Worm (Caenorhabditis elegans) whole organism, late embryonic: ENCODE data around the gene max-2.

ENCODE experiments used
- C08G9.2 ChIP-seq: sonication (generic microtip); optimal IDR thresholded peaks from 2 replicates; lab custom pipeline; 2016; ENCODE audit warnings: mild to moderate bottlenecking, missing genetic modification characterization, moderate library complexity, missing compliant biosample characterization
- C38D4.7 ChIP-seq: fragments of 200-800 bp; sonication (Bioruptor generic); optimal IDR thresholded peaks from 2 replicates; lab custom pipeline; 2018; ENCODE audit warnings: mild to moderate bottlenecking, missing genetic modification characterization, moderate library complexity, missing compliant biosample characterization
- F13H6.1 ChIP-seq: sonication (generic microtip); optimal IDR thresholded peaks from 2 replicates; lab custom pipeline; 2016; ENCODE audit warnings: missing genetic modification characterization, missing compliant biosample characterization
- K09A11.1 ChIP-seq: sonication (generic microtip); optimal IDR thresholded peaks from 2 replicates; lab custom pipeline; 2017; ENCODE audit warnings: antibody characterized with exemption, mild to moderate bottlenecking, missing genetic modification characterization, missing compliant biosample characterization; ENCODE audit not compliant: insufficient read depth
- Y22D7AL.16 ChIP-seq: sonication (generic microtip); optimal IDR thresholded peaks from 2 replicates; lab custom pipeline; 2016; ENCODE audit warnings: missing genetic modification characterization, missing compliant biosample characterization
- ceh-14 ChIP-seq: sonication (generic microtip); optimal IDR thresholded peaks from 2 replicates; lab custom pipeline; 2016; ENCODE audit warnings: missing genotype, missing genetic modification characterization, missing compliant biosample characterization
- ceh-18 ChIP-seq: sonication (generic microtip); optimal IDR thresholded peaks from 2 replicates; lab custom pipeline; 2016; ENCODE audit warnings: missing genetic modification characterization, missing compliant biosample characterization
- ceh-2 ChIP-seq: sonication (generic microtip); optimal IDR thresholded peaks from 2 replicates; lab custom pipeline; 2016; ENCODE audit warnings: missing genotype, missing genetic modification characterization, missing compliant biosample characterization
- ceh-24 ChIP-seq: sonication (generic microtip); optimal IDR thresholded peaks from 2 replicates; lab custom pipeline; 2016; ENCODE audit warnings: mild to moderate bottlenecking, missing genetic modification characterization, missing compliant biosample characterization
- ceh-30 ChIP-seq: fragments of 150-350 bp; optimal IDR thresholded peaks from 2 replicates; lab custom pipeline; 2014; ENCODE audit warnings: missing biosample characterization, missing genetic modification characterization
- ceh-45 ChIP-seq: fragments of 200-800 bp; sonication (Bioruptor generic); IDR thresholded peaks from 2 replicates; pipeline ENCODE4 v1.3.6; 2022; ENCODE audit warnings: missing genetic modification reagents, missing genetic modification characterization, missing compliant biosample characterization
- ceh-9 ChIP-seq: sonication (generic microtip); optimal IDR thresholded peaks from 2 replicates; lab custom pipeline; 2016; ENCODE audit warnings: mild to moderate bottlenecking, missing genetic modification characterization, inconsistent platforms, missing compliant biosample characterization
- elt-2 ChIP-seq: sonication (generic microtip); optimal IDR thresholded peaks from 2 replicates; lab custom pipeline; 2016; ENCODE audit warnings: missing genetic modification reagents, missing genetic modification characterization, missing compliant biosample characterization
- elt-4 ChIP-seq: sonication (generic microtip); optimal IDR thresholded peaks from 2 replicates; lab custom pipeline; 2016; ENCODE audit warnings: missing genetic modification characterization, missing compliant biosample characterization
- fax-1 ChIP-seq: sonication (generic microtip); optimal IDR thresholded peaks from 2 replicates; lab custom pipeline; 2016; ENCODE audit warnings: missing genotype, missing genetic modification characterization, missing compliant biosample characterization
- fkh-6 ChIP-seq: sonication (generic microtip); optimal IDR thresholded peaks from 2 replicates; lab custom pipeline; 2016; ENCODE audit warnings: missing genetic modification characterization, missing compliant biosample characterization
- gmeb-2 ChIP-seq: sonication (generic microtip); optimal IDR thresholded peaks from 2 replicates; lab custom pipeline; 2016; ENCODE audit warnings: missing genetic modification characterization, inconsistent platforms, missing compliant biosample characterization
- hlh-30 ChIP-seq: sonication (generic microtip); optimal IDR thresholded peaks from 2 replicates; lab custom pipeline; 2017; ENCODE audit warnings: antibody characterized with exemption, missing genetic modification characterization, missing compliant biosample characterization; ENCODE audit not compliant: insufficient read depth
- hlh-6 ChIP-seq: sonication (generic microtip); optimal IDR thresholded peaks from 2 replicates; lab custom pipeline; 2016; ENCODE audit warnings: missing genotype, missing genetic modification characterization, missing compliant biosample characterization
- hlh-8 ChIP-seq: sonication (generic microtip); optimal IDR thresholded peaks from 2 replicates; lab custom pipeline; 2016; ENCODE audit warnings: missing genotype, missing genetic modification characterization, missing compliant biosample characterization
- lim-6 ChIP-seq: sonication (generic microtip); optimal IDR thresholded peaks from 2 replicates; lab custom pipeline; 2016; ENCODE audit warnings: missing genetic modification characterization, missing compliant biosample characterization
- lin-11 ChIP-seq: fragments of 200-800 bp; sonication (Bioruptor generic); optimal IDR thresholded peaks from 2 replicates; lab custom pipeline; 2018; ENCODE audit warnings: mild to moderate bottlenecking, missing genetic modification characterization, missing compliant biosample characterization
- madf-2 ChIP-seq: sonication (generic microtip); optimal IDR thresholded peaks from 2 replicates; lab custom pipeline; 2017; ENCODE audit warnings: missing genetic modification characterization, missing compliant biosample characterization
- nfya-1 ChIP-seq: sonication (generic microtip); optimal IDR thresholded peaks from 2 replicates; lab custom pipeline; 2017; ENCODE audit warnings: missing genetic modification characterization, mild to moderate bottlenecking, missing compliant biosample characterization, antibody characterized with exemption, moderate library complexity
- npax-4 ChIP-seq: sonication (generic microtip); optimal IDR thresholded peaks from 2 replicates; lab custom pipeline; 2016; ENCODE audit warnings: missing genetic modification characterization, missing compliant biosample characterization
- odd-2 ChIP-seq: sonication (generic microtip); optimal IDR thresholded peaks from 2 replicates; lab custom pipeline; 2017; ENCODE audit warnings: antibody characterized with exemption, mild to moderate bottlenecking, missing genetic modification characterization, missing compliant biosample characterization
- pag-3 ChIP-seq: sonication (generic microtip); optimal IDR thresholded peaks from 2 replicates; lab custom pipeline; 2016; ENCODE audit warnings: missing compliant biosample characterization, missing genetic modification characterization, borderline replicate concordance
- pat-9 ChIP-seq: fragments of 200-800 bp; sonication (Bioruptor generic); optimal IDR thresholded peaks from 2 replicates; lab custom pipeline; 2018; ENCODE audit warnings: mild to moderate bottlenecking, missing genetic modification characterization, moderate library complexity, missing compliant biosample characterization
- pax-1 ChIP-seq: fragments of 150-350 bp; optimal IDR thresholded peaks from 2 replicates; lab custom pipeline; 2014; ENCODE audit warnings: missing biosample characterization, missing genetic modification characterization
- pha-4 ChIP-seq: fragments of 150-350 bp; optimal IDR thresholded peaks from 2 replicates; lab custom pipeline; 2018; ENCODE audit warnings: missing biosample characterization, missing genetic modification reagents, missing genetic modification characterization
- ref-2 ChIP-seq: sonication (generic microtip); optimal IDR thresholded peaks from 2 replicates; lab custom pipeline; 2016; ENCODE audit warnings: missing genetic modification characterization, missing compliant biosample characterization
- sdc-2 ChIP-seq: sonication (generic microtip); optimal IDR thresholded peaks from 2 replicates; lab custom pipeline; 2016; ENCODE audit warnings: missing genotype, missing genetic modification characterization, missing compliant biosample characterization
- tbx-2 ChIP-seq: sonication (generic microtip); optimal IDR thresholded peaks from 2 replicates; lab custom pipeline; 2016; ENCODE audit warnings: missing genetic modification characterization, missing compliant biosample characterization
- ttx-3 ChIP-seq: sonication (generic microtip); optimal IDR thresholded peaks from 2 replicates; lab custom pipeline; 2016; ENCODE audit warnings: missing genetic modification reagents, missing genetic modification characterization, missing compliant biosample characterization
- unc-3 ChIP-seq, 2 experiments: fragments of 200-800 bp in 1 of 2; sonication (Bioruptor generic) in 1 of 2; sonication (generic microtip) in 1 of 2; conservative IDR thresholded peaks in 1 of 2; optimal IDR thresholded peaks in 1 of 2; 2 replicates each; pipeline versions ENCODE4 v1.3.6 to Lab custom; 2016 to 2022; ENCODE audit warnings: missing compliant biosample characterization in 2 of 2, missing genetic modification characterization in 2 of 2, missing genetic modification reagents in 1 of 2
- unc-42 ChIP-seq: sonication (generic microtip); optimal IDR thresholded peaks from 2 replicates; lab custom pipeline; 2016; ENCODE audit warnings: missing genotype, missing genetic modification characterization, missing compliant biosample characterization
- unc-55 ChIP-seq: sonication (generic microtip); optimal IDR thresholded peaks from 2 replicates; lab custom pipeline; 2017; ENCODE audit warnings: missing biosample characterization, missing genetic modification reagents, missing genetic modification characterization

Gene max-2

ce11 chrII:13025794-13026412 is at the start of gene max-2:
Gene max-2 (minus strand): TSS chrII:13025844.
- no peak for TF ChIP-seq ceh-2 (tag; lab: Kevin White, UChicago)
- TF ChIP-seq nfya-1 (tag; lab: Kevin White, UChicago) = no peak
- TF ChIP-seq fax-1 (tag; lab: Kevin White, UChicago) = no peak
- TF ChIP-seq lin-11 = no peak
- TF ChIP-seq C08G9.2 = no peak
- TF ChIP-seq, all 69 proteins: peak for 0

- no peak for TF ChIP-seq C38D4.7
- no peak for TF ChIP-seq ref-2 (tag; lab: Kevin White, UChicago)
- TF ChIP-seq pag-3 (tag; lab: Kevin White, UChicago) = no peak
- TF ChIP-seq unc-42 (tag; lab: Kevin White, UChicago) = no peak
- no peak for TF ChIP-seq npax-4 (tag; lab: Kevin White, UChicago)
- no peak for TF ChIP-seq Y22D7AL.16
- TF ChIP-seq unc-55 (GFP tag; lab: Kevin White, UChicago) = no peak
- no peak for TF ChIP-seq sdc-2 (tag; lab: Kevin White, UChicago)
- TF ChIP-seq ceh-45 (GFP tag; lab: Robert Waterston, UW) = no peak
- TF ChIP-seq ceh-18 = no peak
- TF ChIP-seq madf-2 (tag; lab: Kevin White, UChicago) = no peak
- TF ChIP-seq gmeb-2 (tag; lab: Kevin White, UChicago) = no peak
- TF ChIP-seq hlh-30 (tag; lab: Kevin White, UChicago) = no peak
- no peak for TF ChIP-seq F13H6.1 (tag; lab: Kevin White, UChicago)
- no peak for TF ChIP-seq elt-2 (tag; lab: Kevin White, UChicago)
- TF ChIP-seq ceh-24 (tag; lab: Kevin White, UChicago) = no peak
- TF ChIP-seq K09A11.1 (tag; lab: Kevin White, UChicago) = no peak
- TF ChIP-seq, all 69 proteins: peak for 0
These were observed 48.1 kb upstream of the max-2 start for ce11 chrII:13073742-13074141.

ce11 chrII:13073102-13073501 is 47.5 kb upstream of the max-2 start, which contains the start of gene F42G4.5:
Gene F42G4.5 (plus strand): TSS chrII:13073480.
- TF ChIP-seq pha-4 (tag; lab: Kevin White, UChicago) (no peak), madf-2 (tag; lab: Kevin White, UChicago) (no peak), hlh-6 (no peak), lim-6 (no peak), odd-2 (no peak), ceh-9 (no peak), ceh-18 (no peak), ttx-3 (no peak), fkh-6 (no peak), tbx-2 (tag; lab: Kevin White, UChicago) (no peak), hlh-8 (no peak), unc-3 (GFP tag; conservative IDR thresholded peaks at IDR 0.05; lab: Robert Waterston, UW) (no peak), unc-3 (tag; optimal IDR thresholded peaks at IDR 0.05; lab: Kevin White, UChicago) (no peak), pax-1 (tag; lab: Kevin White, UChicago) (no peak), pat-9 (tag; lab: Kevin White, UChicago) (no peak), ceh-30 (no peak), ceh-14 (tag; lab: Kevin White, UChicago) (no peak), elt-4 (tag; lab: Kevin White, UChicago) (no peak)
